Worm (Caenorhabditis elegans) whole organism, L1 larva: ENCODE results near the gene nhr-61.

Experiments used
- C16A3.4 ChIP-seq: fragments of 150-350 bp; optimal IDR thresholded peaks from 2 replicates; lab custom pipeline; 2014; ENCODE audit warnings: missing biosample characterization, missing genetic modification characterization
- F16B12.6 ChIP-seq: fragments of 150-350 bp; optimal IDR thresholded peaks from 2 replicates; lab custom pipeline; 2014; ENCODE audit warnings: missing biosample characterization, missing genetic modification characterization
- Y116A8C.19 ChIP-seq: sonication (generic microtip); optimal IDR thresholded peaks from 2 replicates; lab custom pipeline; 2016; ENCODE audit warnings: missing compliant biosample characterization, missing genetic modification characterization, borderline replicate concordance
- aha-1 ChIP-seq: fragments of 150-350 bp; optimal IDR thresholded peaks from 2 replicates; lab custom pipeline; 2014; ENCODE audit warnings: missing biosample characterization, missing genetic modification characterization
- aly-2 ChIP-seq: fragments of 150-350 bp; optimal IDR thresholded peaks from 2 replicates; lab custom pipeline; 2014; ENCODE audit warnings: missing biosample characterization, missing genetic modification characterization
- ama-1 ChIP-seq: fragments of 150-350 bp; optimal IDR thresholded peaks from 2 replicates; lab custom pipeline; 2014
- blmp-1 ChIP-seq: fragments of 150-350 bp; optimal IDR thresholded peaks from 2 replicates; lab custom pipeline; 2014; ENCODE audit warnings: missing biosample characterization, missing genetic modification characterization
- ceh-63 ChIP-seq: fragments of 200-800 bp; sonication (Bioruptor generic); optimal IDR thresholded peaks from 2 replicates; lab custom pipeline; 2018; ENCODE audit warnings: mild to moderate bottlenecking, missing genetic modification characterization, missing compliant biosample characterization
- ceh-82 ChIP-seq, 3 experiments: fragments of 150-350 bp in 1 of 3; sonication (generic microtip) in 2 of 3; optimal IDR thresholded peaks; 2 replicates each; lab custom pipeline; 2014 to 2017; ENCODE audit warnings: missing biosample characterization in 3 of 3, missing genetic modification characterization in 3 of 3
- ceh-88 ChIP-seq: fragments of 200-800 bp; sonication (Bioruptor generic); IDR thresholded peaks from 2 replicates; pipeline ENCODE4 v1.3.6; 2022; ENCODE audit warnings: missing genetic modification characterization, missing compliant biosample characterization
- ceh-90 ChIP-seq: sonication (generic microtip); optimal IDR thresholded peaks from 2 replicates; lab custom pipeline; 2016; ENCODE audit warnings: missing genetic modification characterization, missing compliant biosample characterization
- ces-1 ChIP-seq: fragments of 150-350 bp; optimal IDR thresholded peaks from 2 replicates; lab custom pipeline; 2014; ENCODE audit warnings: missing biosample characterization, missing genetic modification reagents, missing genetic modification characterization
- dpl-1 ChIP-seq, 3 experiments: fragments of 150-350 bp in 2 of 3; sonication (generic microtip) in 1 of 3; optimal IDR thresholded peaks; 2 replicates each; lab custom pipeline; 2014 to 2017; ENCODE audit warnings: missing biosample characterization in 3 of 3, missing genetic modification characterization in 3 of 3, missing genetic modification reagents in 3 of 3
- dsc-1 ChIP-seq: sonication (generic microtip); optimal IDR thresholded peaks from 2 replicates; lab custom pipeline; 2016; ENCODE audit warnings: mild to moderate bottlenecking, missing genetic modification characterization, missing compliant biosample characterization
- efl-1 ChIP-seq, 4 experiments: fragments of 150-350 bp; optimal IDR thresholded peaks in 3 of 4; peaks in 1 of 4; 1 replicate in 1 of 4; 2 replicates in 3 of 4; lab custom pipeline; 2014; ENCODE audit warnings: missing biosample characterization in 2 of 4, missing genetic modification characterization in 2 of 4, missing genetic modification reagents in 2 of 4
- fkh-10 ChIP-seq: sonication (generic microtip); optimal IDR thresholded peaks from 2 replicates; lab custom pipeline; 2017; ENCODE audit warnings: missing biosample characterization, missing genetic modification reagents, missing genetic modification characterization
- fos-1 ChIP-seq: fragments of 150-350 bp; optimal IDR thresholded peaks from 2 replicates; lab custom pipeline; 2014; ENCODE audit warnings: missing biosample characterization, missing genetic modification characterization
- irx-1 ChIP-seq: sonication (generic microtip); optimal IDR thresholded peaks from 2 replicates; lab custom pipeline; 2016; ENCODE audit warnings: missing genetic modification characterization, missing compliant biosample characterization
- jun-1 ChIP-seq: fragments of 150-350 bp; optimal IDR thresholded peaks from 2 replicates; lab custom pipeline; 2014; ENCODE audit warnings: missing biosample characterization, missing genetic modification reagents, missing genetic modification characterization
- lin-15B ChIP-seq: fragments of 150-350 bp; sonication (generic microtip); optimal IDR thresholded peaks from 3 replicates; lab custom pipeline; 2014; ENCODE audit warnings: missing biosample characterization, missing genetic modification characterization
- lin-35 ChIP-seq, 2 experiments: fragments of 150-350 bp; optimal IDR thresholded peaks; 2 replicates each; lab custom pipeline; 2014; ENCODE audit warnings: missing biosample characterization in 2 of 2, missing genetic modification characterization in 2 of 2, missing genetic modification reagents in 2 of 2
- lin-39 ChIP-seq: fragments of 150-350 bp; optimal IDR thresholded peaks from 2 replicates; lab custom pipeline; 2014; ENCODE audit warnings: missing biosample characterization, missing genetic modification reagents, missing genetic modification characterization
- lir-3 ChIP-seq: sonication (generic microtip); optimal IDR thresholded peaks from 2 replicates; lab custom pipeline; 2016; ENCODE audit warnings: mild to moderate bottlenecking, missing genetic modification characterization, moderate library complexity, missing compliant biosample characterization; ENCODE audit not compliant: poor library complexity
- lsy-2 ChIP-seq, 2 experiments: fragments of 150-350 bp; optimal IDR thresholded peaks; 2 replicates each; lab custom pipeline; 2014; ENCODE audit warnings: missing biosample characterization in 2 of 2, missing genetic modification characterization in 2 of 2
- mef-2 ChIP-seq: fragments of 150-350 bp; optimal IDR thresholded peaks from 2 replicates; lab custom pipeline; 2014; ENCODE audit warnings: missing biosample characterization, missing genetic modification characterization
- mep-1 ChIP-seq: fragments of 150-350 bp; optimal IDR thresholded peaks from 2 replicates; lab custom pipeline; 2014; ENCODE audit warnings: missing biosample characterization, missing genetic modification characterization
- nhr-11 ChIP-seq: fragments of 150-350 bp; optimal IDR thresholded peaks from 2 replicates; lab custom pipeline; 2014; ENCODE audit warnings: missing biosample characterization, missing genetic modification characterization
- nhr-12 ChIP-seq: sonication (generic microtip); optimal IDR thresholded peaks from 2 replicates; lab custom pipeline; 2017; ENCODE audit warnings: missing biosample characterization, missing genetic modification characterization
- nhr-20 ChIP-seq: sonication (generic microtip); optimal IDR thresholded peaks from 2 replicates; lab custom pipeline; 2016; ENCODE audit warnings: mild to moderate bottlenecking, missing genetic modification characterization, missing compliant biosample characterization
- nhr-47 ChIP-seq: sonication (generic microtip); optimal IDR thresholded peaks from 2 replicates; lab custom pipeline; 2016; ENCODE audit warnings: mild to moderate bottlenecking, missing genetic modification characterization, moderate library complexity, missing compliant biosample characterization
- nhr-71 ChIP-seq: sonication (generic microtip); optimal IDR thresholded peaks from 2 replicates; lab custom pipeline; 2016; ENCODE audit warnings: mild to moderate bottlenecking, missing genetic modification characterization, moderate library complexity, missing compliant biosample characterization
- nhr-76 ChIP-seq: sonication (generic microtip); optimal IDR thresholded peaks from 2 replicates; lab custom pipeline; 2017; ENCODE audit warnings: missing biosample characterization, missing genetic modification characterization
- nhr-77 ChIP-seq: fragments of 150-350 bp; optimal IDR thresholded peaks from 2 replicates; lab custom pipeline; 2014; ENCODE audit warnings: missing biosample characterization, missing genetic modification characterization
- nhr-90 ChIP-seq: sonication (generic microtip); optimal IDR thresholded peaks from 2 replicates; lab custom pipeline; 2016; ENCODE audit warnings: mild to moderate bottlenecking, missing genetic modification characterization, missing compliant biosample characterization; ENCODE audit not compliant: poor library complexity
- pag-3 ChIP-seq: sonication (generic microtip); optimal IDR thresholded peaks from 2 replicates; lab custom pipeline; 2017; ENCODE audit warnings: missing genetic modification characterization, mild to moderate bottlenecking, missing compliant biosample characterization, antibody characterized with exemption, borderline replicate concordance; ENCODE audit not compliant: insufficient read depth
- pax-3 ChIP-seq: fragments of 200-800 bp; sonication (Bioruptor generic); optimal IDR thresholded peaks from 2 replicates; lab custom pipeline; 2018; ENCODE audit warnings: mild to moderate bottlenecking, missing genetic modification characterization, moderate library complexity, missing compliant biosample characterization
- snpc-4 ChIP-seq: fragments of 150-350 bp; optimal IDR thresholded peaks from 2 replicates; lab custom pipeline; 2014; ENCODE audit warnings: missing biosample characterization, missing genetic modification characterization
- snu-23 ChIP-seq: sonication (generic microtip); optimal IDR thresholded peaks from 2 replicates; lab custom pipeline; 2016; ENCODE audit warnings: missing genetic modification characterization, missing compliant biosample characterization
- sox-4 ChIP-seq: sonication (generic microtip); optimal IDR thresholded peaks from 2 replicates; lab custom pipeline; 2016; ENCODE audit warnings: missing genetic modification characterization, missing compliant biosample characterization
- sup-37 ChIP-seq: fragments of 200-800 bp; sonication (Bioruptor generic); optimal IDR thresholded peaks from 2 replicates; lab custom pipeline; 2018; ENCODE audit warnings: mild to moderate bottlenecking, missing genetic modification characterization, missing compliant biosample characterization
- swsn-7 ChIP-seq: sonication (generic microtip); optimal IDR thresholded peaks from 2 replicates; lab custom pipeline; 2016; ENCODE audit warnings: missing genetic modification characterization, missing compliant biosample characterization
- tbx-2 ChIP-seq: sonication (generic microtip); optimal IDR thresholded peaks from 2 replicates; lab custom pipeline; 2016; ENCODE audit warnings: missing genetic modification characterization, missing compliant biosample characterization
- unc-130 ChIP-seq: fragments of 150-350 bp; optimal IDR thresholded peaks from 2 replicates; lab custom pipeline; 2017; ENCODE audit warnings: missing biosample characterization, missing genetic modification characterization, inconsistent platforms
- unc-30 ChIP-seq: sonication (generic microtip); optimal IDR thresholded peaks from 2 replicates; lab custom pipeline; 2017; ENCODE audit warnings: missing biosample characterization, missing genetic modification characterization
- unc-62 ChIP-seq: fragments of 150-350 bp; optimal IDR thresholded peaks from 2 replicates; lab custom pipeline; 2014; ENCODE audit warnings: missing biosample characterization, missing genetic modification reagents, missing genetic modification characterization
- unc-98 ChIP-seq: fragments of 200-800 bp; sonication (Bioruptor generic); IDR thresholded peaks from 2 replicates; pipeline ENCODE4 v1.3.6; 2022; ENCODE audit warnings: missing genetic modification characterization, missing compliant biosample characterization
- zip-4 ChIP-seq: fragments of 200-800 bp; sonication (Bioruptor generic); optimal IDR thresholded peaks from 2 replicates; lab custom pipeline; 2018; ENCODE audit warnings: mild to moderate bottlenecking, missing genetic modification characterization, moderate library complexity, missing compliant biosample characterization
- ztf-11 ChIP-seq, 2 experiments: sonication (generic microtip); optimal IDR thresholded peaks; 2 replicates each; lab custom pipeline; 2016 to 2017; ENCODE audit warnings: missing genetic modification characterization in 2 of 2, missing biosample characterization in 1 of 2, missing compliant biosample characterization in 1 of 2

The nhr-61 gene

DNA sequence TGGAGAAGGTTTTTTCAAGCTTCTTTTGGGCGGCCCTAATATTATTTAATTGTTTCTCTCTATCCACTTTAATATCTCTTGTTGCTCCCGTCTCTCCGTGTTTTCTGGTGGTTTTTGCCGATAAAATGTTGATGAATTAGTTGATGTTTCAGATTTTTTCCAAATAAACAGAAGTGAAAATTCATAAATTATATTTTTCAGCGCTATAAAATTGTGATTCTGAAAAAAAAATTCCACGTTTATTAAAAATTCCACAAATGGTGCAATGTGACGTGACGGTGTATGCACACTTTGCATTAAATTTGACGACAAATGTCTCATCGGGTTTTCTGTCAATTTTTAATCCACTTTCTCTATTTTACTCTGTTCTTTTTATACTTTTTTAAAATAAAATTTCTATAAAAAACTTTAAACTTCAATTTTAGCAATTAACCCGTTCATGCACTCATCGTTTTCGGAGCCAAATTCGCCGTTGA is 20.3 kb downstream of the nhr-61 start, which contains the start of gene tbc-20:
TSS of gene tbc-20 (plus strand) at position 426 of the 476 bp plus-strand sequence.
- peak; percentile 4 for TF ChIP-seq dsc-1
- TF ChIP-seq nhr-77 (tag; lab: Kevin White, UChicago), result peak; percentile 14
- TF ChIP-seq F16B12.6 (tag; lab: Kevin White, UChicago), result peak; percentile 86
- TF ChIP-seq sox-4 (tag; lab: Kevin White, UChicago), result no peak
- TF ChIP-seq nhr-20 (tag; lab: Kevin White, UChicago), result peak; percentile 10
- TF ChIP-seq ceh-90 (tag; lab: Kevin White, UChicago), result peak; percentile 13
- TF ChIP-seq snpc-4 (tag; lab: Kevin White, UChicago), result peak; percentile 48
- TF ChIP-seq lir-3 (tag; lab: Kevin White, UChicago), result peak; percentile 22
- TF ChIP-seq nhr-71 (tag; lab: Kevin White, UChicago), result peak; percentile 44
- no peak for TF ChIP-seq ceh-88 (GFP tag; lab: Robert Waterston, UW)
- peak in 1 of 3 experiments; percentile 5 for TF ChIP-seq ceh-82 (tag; optimal IDR thresholded peaks at IDR 0.05; lab: Kevin White, UChicago)
- TF ChIP-seq lin-35 (GFP tag; optimal IDR thresholded peaks at IDR 0.05; lab: Kevin White, UChicago), result peak; percentile 11 to 53
- peak; percentile 18 for TF ChIP-seq nhr-47 (tag; lab: Kevin White, UChicago)
- no peak for TF ChIP-seq tbx-2
- no peak for TF ChIP-seq zip-4 (GFP tag; lab: Kevin White, UChicago)
- TF ChIP-seq aly-2, result peak; percentile 57
- TF ChIP-seq ama-1 (lab: Kevin White, UChicago), result peak; percentile 8
- TF ChIP-seq blmp-1, result peak; percentile 14
- peak; percentile 20 to 57 for TF ChIP-seq efl-1 (optimal IDR thresholded peaks at IDR 0.05; lab: Kevin White, UChicago)
- TF ChIP-seq efl-1 (GFP tag; optimal IDR thresholded peaks at IDR 0.05 in 1 of 2; lab: Kevin White, UChicago), result peak; percentile 62 to 95
- TF ChIP-seq mep-1 (tag; lab: Kevin White, UChicago), result peak; percentile 56
- no peak for TF ChIP-seq unc-30 (tag; lab: Kevin White, UChicago)
- peak; percentile 42 for TF ChIP-seq snu-23 (GFP tag; lab: Kevin White, UChicago)
- no peak for TF ChIP-seq mef-2 (tag; lab: Kevin White, UChicago)
- peak; percentile 25 to 46 for TF ChIP-seq lsy-2 (tag; optimal IDR thresholded peaks at IDR 0.05; lab: Kevin White, UChicago)
- TF ChIP-seq C16A3.4, result peak; percentile 19
- peak; percentile 41 to 58 (median 46) for TF ChIP-seq dpl-1 (GFP tag; optimal IDR thresholded peaks at IDR 0.05; lab: Kevin White, UChicago)

- peak; percentile 96 for TF ChIP-seq swsn-7
- peak; percentile 51 for TF ChIP-seq aha-1 (tag; lab: Kevin White, UChicago)
- TF ChIP-seq ces-1 (GFP tag; lab: Kevin White, UChicago), result no peak
- TF ChIP-seq irx-1, result peak; percentile 97
- peak; percentile 88 for TF ChIP-seq sup-37 (GFP tag; lab: Kevin White, UChicago)
- peak; percentile 98 for TF ChIP-seq nhr-77 (tag; lab: Kevin White, UChicago)
- peak; percentile 87 for TF ChIP-seq aly-2
- peak in 1 of 2 experiments; percentile 97 for TF ChIP-seq ztf-11 (tag; optimal IDR thresholded peaks at IDR 0.05; lab: Kevin White, UChicago)
- TF ChIP-seq C16A3.4, result peak; percentile 96
- TF ChIP-seq ceh-88 (GFP tag; lab: Robert Waterston, UW), result peak; percentile 90
- TF ChIP-seq unc-62 (GFP tag; lab: Kevin White, UChicago), result no peak
- peak; percentile 98 for TF ChIP-seq snu-23 (GFP tag; lab: Kevin White, UChicago)
- TF ChIP-seq ceh-63, result peak; percentile 70
- TF ChIP-seq sox-4 (tag; lab: Kevin White, UChicago), result peak; percentile 97
- TF ChIP-seq pag-3 (tag; lab: Kevin White, UChicago), result no peak
- peak; percentile 87 for TF ChIP-seq jun-1 (tag; lab: Kevin White, UChicago)
- peak; percentile 93 to 98 for TF ChIP-seq efl-1 (optimal IDR thresholded peaks at IDR 0.05; lab: Kevin White, UChicago)
- peak; percentile 98 to 100 for TF ChIP-seq efl-1 (GFP tag; optimal IDR thresholded peaks at IDR 0.05 in 1 of 2; lab: Kevin White, UChicago)
- peak; percentile 78 for TF ChIP-seq nhr-11 (tag; lab: Kevin White, UChicago)
- TF ChIP-seq fkh-10 (GFP tag; lab: Kevin White, UChicago), result peak; percentile 43
- peak; percentile 94 for TF ChIP-seq lin-15B (tag; lab: Kevin White, UChicago)
- peak; percentile 88 for TF ChIP-seq unc-98
- peak; percentile 90 for TF ChIP-seq Y116A8C.19 (tag; lab: Kevin White, UChicago)
- TF ChIP-seq nhr-76 (tag; lab: Kevin White, UChicago), result no peak
- TF ChIP-seq nhr-12 (tag; lab: Kevin White, UChicago), result peak; percentile 16
- TF ChIP-seq unc-130 (tag; lab: Kevin White, UChicago), result peak; percentile 98
- peak; percentile 96 for TF ChIP-seq pax-3
- no peak for TF ChIP-seq ama-1 (lab: Kevin White, UChicago)
- TF ChIP-seq nhr-90 (tag; lab: Kevin White, UChicago), result peak; percentile 99
- TF ChIP-seq lin-39 (tag; lab: Kevin White, UChicago), result peak; percentile 92
- peak; percentile 95 for TF ChIP-seq snpc-4 (tag; lab: Kevin White, UChicago)
- TF ChIP-seq fos-1, result peak; percentile 86
Measured at ce11 chrII:14794935-14795454, 23.3 kb downstream of the nhr-61 start, which contains the start of gene eif-3.B. eif-3.B (plus strand) TSS chrII:14795404.
